Fruit fly (Drosophila melanogaster): Measurements from ENCODE around the gene Tektin-C.

The Tektin-C gene

dm6 chr3L:5764922-5765843, 31.2 kb downstream of the Tektin-C start, which contains the start of gene CG10576 (continued):
- TF ChIP-seq CG15514 (GFP tag; optimal IDR thresholded peaks at IDR 0.05) (no peak), CG15073 (GFP tag; optimal IDR thresholded peaks at IDR 0.05) (no peak), bigmax (GFP tag; optimal IDR thresholded peaks at IDR 0.05) (no peak), Usf (GFP tag; optimal IDR thresholded peaks at IDR 0.05) (no peak), CG14965 (GFP tag; optimal IDR thresholded peaks at IDR 0.05; ENCODE audit: borderline replicate concordance) (no peak), Six4 (GFP tag; optimal IDR thresholded peaks at IDR 0.05) (no peak), CG4360 (GFP tag; IDR thresholded peaks at IDR 0.05) (no peak), CG2889 (GFP tag; IDR thresholded peaks at IDR 0.05) (no peak), cato (GFP tag; optimal IDR thresholded peaks at IDR 0.05; ENCODE audit: borderline replicate concordance) (no peak), Atf-2 (GFP tag; optimal IDR thresholded peaks at IDR 0.05) (no peak), pnt (GFP tag; optimal IDR thresholded peaks at IDR 0.05) (no peak), CG7963 (GFP tag; IDR thresholded peaks at IDR 0.05; ENCODE audit: partially characterized antibody) (no peak), sima (GFP tag; optimal IDR thresholded peaks at IDR 0.05) (no peak), Doc3 (GFP tag; IDR thresholded peaks at IDR 0.05; ENCODE audit: partially characterized antibody) (peak; percentile 46; the same call in 1 of the 3 replicates), crp (GFP tag; optimal IDR thresholded peaks at IDR 0.05) (no peak), pum (GFP tag; optimal IDR thresholded peaks at IDR 0.05) (no peak), CG9727 (GFP tag; optimal IDR thresholded peaks at IDR 0.05) (peak; percentile 22), CG1832 (GFP tag; optimal IDR thresholded peaks at IDR 0.05) (no peak), inv (GFP tag; IDR thresholded peaks at IDR 0.05; ENCODE audit: partially characterized antibody) (peak; percentile 58), HHEX (GFP tag; optimal IDR thresholded peaks at IDR 0.05) (no peak), CG34422 (GFP tag; IDR thresholded peaks at IDR 0.05) (peak; percentile 80; the same call in 1 of the 3 replicates), CrebB (tag; optimal IDR thresholded peaks at IDR 0.05) (no peak), GATAe (GFP tag; conservative IDR thresholded peaks at IDR 0.05) (no peak), bbx (GFP tag; IDR thresholded peaks at IDR 0.05; ENCODE audit: partially characterized antibody) (peak; percentile 44; the same call in 1 of the 2 replicates), oc (tag; optimal IDR thresholded peaks at IDR 0.05) (no peak), so (GFP tag; IDR thresholded peaks at IDR 0.05) (peak; percentile 42; the same call in 1 of the 3 replicates), hkb (optimal IDR thresholded peaks at IDR 0.05) (no peak), hkb (GFP tag; IDR thresholded peaks at IDR 0.05) (no peak), CkIIα-i1 (GFP tag; IDR thresholded peaks at IDR 0.05) (no peak), her (GFP tag; optimal IDR thresholded peaks at IDR 0.05) (no peak), CG10321 (GFP tag; IDR thresholded peaks at IDR 0.05) (no peak), gro (GFP tag; optimal IDR thresholded peaks at IDR 0.05) (no peak), row (GFP tag; IDR thresholded peaks at IDR 0.05) (peak; percentile 76), HLHmδ (GFP tag; optimal IDR thresholded peaks at IDR 0.05) (peak; percentile 2), Hey (tag; optimal IDR thresholded peaks at IDR 0.05) (no peak), CG3281 (GFP tag; optimal IDR thresholded peaks at IDR 0.05) (no peak), CG11723 (GFP tag; optimal IDR thresholded peaks at IDR 0.05) (no peak), CG7839 (tag; optimal IDR thresholded peaks at IDR 0.05) (no peak), CG11247 (GFP tag; IDR thresholded peaks at IDR 0.05) (no peak), ewg (GFP tag; optimal IDR thresholded peaks at IDR 0.05) (no peak), Optix (GFP tag; IDR thresholded peaks at IDR 0.05) (no peak), Fer1 (GFP tag; optimal IDR thresholded peaks at IDR 0.05) (no peak), CG9609 (GFP tag; optimal IDR thresholded peaks at IDR 0.05) (no peak), chm (GFP tag; IDR thresholded peaks at IDR 0.05) (no peak), CG7357 (GFP tag; IDR thresholded peaks at IDR 0.05) (no peak), CG7372 (GFP tag; IDR thresholded peaks at IDR 0.05) (no peak), pita (GFP tag; optimal IDR thresholded peaks at IDR 0.05) (no peak), NC2α (GFP tag; optimal IDR thresholded peaks at IDR 0.05) (no peak), Dref (GFP tag; IDR thresholded peaks at IDR 0.05) (peak; percentile 56)

Measured in whole organism, embryonic.